Worm (Caenorhabditis elegans) whole organism, L1 larva: ENCODE measurements around the gene str-38.

Experiments
- C04F5.9 ChIP-seq: sonication (generic microtip); optimal IDR thresholded peaks from 2 replicates; lab custom pipeline; 2016; ENCODE audit warnings: missing genetic modification characterization, missing compliant biosample characterization
- C16A3.4 ChIP-seq: fragments of 150-350 bp; optimal IDR thresholded peaks from 2 replicates; lab custom pipeline; 2014; ENCODE audit warnings: missing biosample characterization, missing genetic modification characterization
- C34B4.2 ChIP-seq: sonication (generic microtip); optimal IDR thresholded peaks from 2 replicates; lab custom pipeline; 2017; ENCODE audit warnings: mild to moderate bottlenecking, missing genetic modification characterization, missing compliant biosample characterization
- aha-1 ChIP-seq: fragments of 150-350 bp; optimal IDR thresholded peaks from 2 replicates; lab custom pipeline; 2014; ENCODE audit warnings: missing biosample characterization, missing genetic modification characterization
- aly-2 ChIP-seq: fragments of 150-350 bp; optimal IDR thresholded peaks from 2 replicates; lab custom pipeline; 2014; ENCODE audit warnings: missing biosample characterization, missing genetic modification characterization
- ama-1 ChIP-seq: fragments of 150-350 bp; optimal IDR thresholded peaks from 2 replicates; lab custom pipeline; 2014
- blmp-1 ChIP-seq: fragments of 150-350 bp; optimal IDR thresholded peaks from 2 replicates; lab custom pipeline; 2014; ENCODE audit warnings: missing biosample characterization, missing genetic modification characterization
- ceh-8 ChIP-seq: fragments of 200-800 bp; sonication (Bioruptor generic); optimal IDR thresholded peaks from 2 replicates; lab custom pipeline; 2018; ENCODE audit warnings: mild to moderate bottlenecking, missing genetic modification characterization, moderate library complexity, missing compliant biosample characterization
- ceh-88 ChIP-seq: fragments of 200-800 bp; sonication (Bioruptor generic); IDR thresholded peaks from 2 replicates; pipeline ENCODE4 v1.3.6; 2022; ENCODE audit warnings: missing genetic modification characterization, missing compliant biosample characterization
- dsc-1 ChIP-seq: sonication (generic microtip); optimal IDR thresholded peaks from 2 replicates; lab custom pipeline; 2016; ENCODE audit warnings: mild to moderate bottlenecking, missing genetic modification characterization, missing compliant biosample characterization
- efl-1 ChIP-seq, 4 experiments: fragments of 150-350 bp; optimal IDR thresholded peaks in 3 of 4; peaks in 1 of 4; 1 replicate in 1 of 4; 2 replicates in 3 of 4; lab custom pipeline; 2014; ENCODE audit warnings: missing biosample characterization in 2 of 4, missing genetic modification characterization in 2 of 4, missing genetic modification reagents in 2 of 4
- efl-3 ChIP-seq: fragments of 200-800 bp; sonication (Bioruptor generic); optimal IDR thresholded peaks from 2 replicates; lab custom pipeline; 2018; ENCODE audit warnings: mild to moderate bottlenecking, missing genetic modification characterization, missing compliant biosample characterization
- egl-13 ChIP-seq: sonication (generic microtip); optimal IDR thresholded peaks from 2 replicates; lab custom pipeline; 2016; ENCODE audit warnings: missing genotype, missing genetic modification reagents, missing genetic modification characterization, missing compliant biosample characterization
- egl-27 ChIP-seq, 2 experiments: fragments of 150-350 bp in 1 of 2; sonication (generic microtip); optimal IDR thresholded peaks; 3 replicates each; lab custom pipeline; 2017 to 2018; ENCODE audit warnings: missing biosample characterization in 2 of 2, missing genetic modification characterization in 2 of 2, missing genetic modification reagents in 2 of 2
- fkh-4 ChIP-seq: sonication (generic microtip); optimal IDR thresholded peaks from 2 replicates; lab custom pipeline; 2016; ENCODE audit warnings: missing compliant biosample characterization, missing genetic modification characterization, borderline replicate concordance
- fkh-8 ChIP-seq: sonication (generic microtip); optimal IDR thresholded peaks from 2 replicates; lab custom pipeline; 2016; ENCODE audit warnings: mild to moderate bottlenecking, missing genetic modification characterization, missing compliant biosample characterization
- grh-1 ChIP-seq: fragments of 200-800 bp; sonication (Bioruptor generic); IDR thresholded peaks from 2 replicates; pipeline ENCODE4 v1.3.6; 2022; ENCODE audit warnings: missing genetic modification reagents, missing genetic modification characterization, missing compliant biosample characterization
- hlh-4 ChIP-seq: sonication (generic microtip); optimal IDR thresholded peaks from 2 replicates; lab custom pipeline; 2016; ENCODE audit warnings: mild to moderate bottlenecking, missing genetic modification characterization, missing compliant biosample characterization
- isw-1 ChIP-seq: fragments of 200-800 bp; sonication (Bioruptor generic); IDR thresholded peaks from 2 replicates; pipeline ENCODE4 v1.3.6; 2022; ENCODE audit warnings: missing genetic modification characterization, missing compliant biosample characterization
- lin-13 ChIP-seq: fragments of 150-350 bp; optimal IDR thresholded peaks from 2 replicates; lab custom pipeline; 2014; ENCODE audit warnings: missing biosample characterization, missing genetic modification reagents, missing genetic modification characterization
- lin-35 ChIP-seq, 2 experiments: fragments of 150-350 bp; optimal IDR thresholded peaks; 2 replicates each; lab custom pipeline; 2014; ENCODE audit warnings: missing biosample characterization in 2 of 2, missing genetic modification characterization in 2 of 2, missing genetic modification reagents in 2 of 2
- lir-3 ChIP-seq: sonication (generic microtip); optimal IDR thresholded peaks from 2 replicates; lab custom pipeline; 2016; ENCODE audit warnings: mild to moderate bottlenecking, missing genetic modification characterization, moderate library complexity, missing compliant biosample characterization; ENCODE audit not compliant: poor library complexity
- lsy-2 ChIP-seq, 2 experiments: fragments of 150-350 bp; optimal IDR thresholded peaks; 2 replicates each; lab custom pipeline; 2014; ENCODE audit warnings: missing biosample characterization in 2 of 2, missing genetic modification characterization in 2 of 2
- mep-1 ChIP-seq: fragments of 150-350 bp; optimal IDR thresholded peaks from 2 replicates; lab custom pipeline; 2014; ENCODE audit warnings: missing biosample characterization, missing genetic modification characterization
- nhr-11 ChIP-seq: fragments of 150-350 bp; optimal IDR thresholded peaks from 2 replicates; lab custom pipeline; 2014; ENCODE audit warnings: missing biosample characterization, missing genetic modification characterization
- nhr-237 ChIP-seq: fragments of 150-350 bp; optimal IDR thresholded peaks from 2 replicates; lab custom pipeline; 2014; ENCODE audit warnings: missing biosample characterization, missing genetic modification characterization
- nhr-28 ChIP-seq: fragments of 150-350 bp; optimal IDR thresholded peaks from 2 replicates; lab custom pipeline; 2014; ENCODE audit warnings: missing biosample characterization, missing genetic modification characterization
- nhr-47 ChIP-seq: sonication (generic microtip); optimal IDR thresholded peaks from 2 replicates; lab custom pipeline; 2016; ENCODE audit warnings: mild to moderate bottlenecking, missing genetic modification characterization, moderate library complexity, missing compliant biosample characterization
- nhr-71 ChIP-seq: sonication (generic microtip); optimal IDR thresholded peaks from 2 replicates; lab custom pipeline; 2016; ENCODE audit warnings: mild to moderate bottlenecking, missing genetic modification characterization, moderate library complexity, missing compliant biosample characterization
- pax-3 ChIP-seq: fragments of 200-800 bp; sonication (Bioruptor generic); optimal IDR thresholded peaks from 2 replicates; lab custom pipeline; 2018; ENCODE audit warnings: mild to moderate bottlenecking, missing genetic modification characterization, moderate library complexity, missing compliant biosample characterization
- skn-1 ChIP-seq: fragments of 150-350 bp; optimal IDR thresholded peaks from 2 replicates; lab custom pipeline; 2014; ENCODE audit warnings: missing biosample characterization, missing genetic modification characterization
- snpc-4 ChIP-seq: fragments of 150-350 bp; optimal IDR thresholded peaks from 2 replicates; lab custom pipeline; 2014; ENCODE audit warnings: missing biosample characterization, missing genetic modification characterization
- sox-4 ChIP-seq: sonication (generic microtip); optimal IDR thresholded peaks from 2 replicates; lab custom pipeline; 2016; ENCODE audit warnings: missing genetic modification characterization, missing compliant biosample characterization
- sup-37 ChIP-seq: fragments of 200-800 bp; sonication (Bioruptor generic); optimal IDR thresholded peaks from 2 replicates; lab custom pipeline; 2018; ENCODE audit warnings: mild to moderate bottlenecking, missing genetic modification characterization, missing compliant biosample characterization
- swsn-7 ChIP-seq: sonication (generic microtip); optimal IDR thresholded peaks from 2 replicates; lab custom pipeline; 2016; ENCODE audit warnings: missing genetic modification characterization, missing compliant biosample characterization
- tbx-2 ChIP-seq: sonication (generic microtip); optimal IDR thresholded peaks from 2 replicates; lab custom pipeline; 2016; ENCODE audit warnings: missing genetic modification characterization, missing compliant biosample characterization
- tlp-1 ChIP-seq: fragments of 150-350 bp; optimal IDR thresholded peaks from 2 replicates; lab custom pipeline; 2014; ENCODE audit warnings: missing biosample characterization, missing genetic modification characterization
- unc-30 ChIP-seq: sonication (generic microtip); optimal IDR thresholded peaks from 2 replicates; lab custom pipeline; 2017; ENCODE audit warnings: missing biosample characterization, missing genetic modification characterization
- vab-15 ChIP-seq: sonication (generic microtip); optimal IDR thresholded peaks from 2 replicates; lab custom pipeline; 2017; ENCODE audit warnings: missing genotype, mild to moderate bottlenecking, missing genetic modification characterization, missing compliant biosample characterization
- zip-4 ChIP-seq: fragments of 200-800 bp; sonication (Bioruptor generic); optimal IDR thresholded peaks from 2 replicates; lab custom pipeline; 2018; ENCODE audit warnings: mild to moderate bottlenecking, missing genetic modification characterization, moderate library complexity, missing compliant biosample characterization

str-38 gene

DNA sequence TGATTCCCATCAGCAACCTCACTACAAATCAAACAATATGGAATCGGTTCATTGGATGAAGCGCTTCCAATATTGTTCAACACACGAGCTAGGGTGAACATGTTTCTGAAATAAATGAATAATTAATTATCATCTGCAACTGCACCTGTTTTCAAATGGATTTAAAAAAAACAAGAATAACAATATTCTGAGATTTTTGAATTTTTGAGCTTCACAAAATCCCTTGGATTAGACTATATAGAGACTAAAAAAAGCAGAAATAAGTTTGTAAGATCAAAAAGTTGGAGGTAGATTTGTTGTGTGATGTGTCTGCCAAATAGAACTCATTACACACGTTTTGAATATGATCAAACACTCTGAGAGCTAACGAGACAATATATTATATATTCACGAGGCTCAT is 32.3 kb downstream of the str-38 start, which contains the start of gene nhr-199:
Gene nhr-199 (minus strand): TSS at position 101 of the 400 bp plus-strand sequence.
- no peak for TF ChIP-seq fkh-4 (tag; lab: Kevin White, UChicago)
- TF ChIP-seq lsy-2 (tag; optimal IDR thresholded peaks at IDR 0.05; lab: Kevin White, UChicago), result no peak

DNA sequence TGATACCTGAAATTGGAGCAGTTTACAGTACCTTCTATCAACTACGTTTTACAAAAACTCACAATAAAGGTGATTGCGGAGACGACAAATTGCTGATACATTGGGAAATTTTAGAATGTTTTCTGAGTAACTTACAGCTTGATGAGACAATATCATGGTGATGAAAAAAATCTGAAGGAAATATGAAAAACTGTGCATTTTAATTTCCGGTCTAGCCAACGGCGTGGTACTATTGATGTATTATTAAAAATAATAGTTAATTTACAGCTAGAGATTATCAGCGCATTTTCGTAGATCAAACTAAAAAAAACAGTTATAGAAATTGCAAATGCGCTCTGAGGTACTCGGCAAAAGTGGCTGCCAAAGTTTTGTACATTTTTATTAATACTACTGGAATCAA is 34.0 kb downstream of the str-38 start, which contains the start of gene srx-29:
Gene srx-29 (minus strand): TSS at position 101 of the 400 bp plus-strand sequence.
- TF ChIP-seq zip-4 (no peak), tlp-1 (tag; lab: Kevin White, UChicago) (no peak), efl-3 (GFP tag; lab: Kevin White, UChicago) (no peak), skn-1 (tag; lab: Kevin White, UChicago) (no peak), egl-13 (tag; lab: Kevin White, UChicago) (no peak), ceh-8 (GFP tag; lab: Kevin White, UChicago) (no peak)

DNA sequence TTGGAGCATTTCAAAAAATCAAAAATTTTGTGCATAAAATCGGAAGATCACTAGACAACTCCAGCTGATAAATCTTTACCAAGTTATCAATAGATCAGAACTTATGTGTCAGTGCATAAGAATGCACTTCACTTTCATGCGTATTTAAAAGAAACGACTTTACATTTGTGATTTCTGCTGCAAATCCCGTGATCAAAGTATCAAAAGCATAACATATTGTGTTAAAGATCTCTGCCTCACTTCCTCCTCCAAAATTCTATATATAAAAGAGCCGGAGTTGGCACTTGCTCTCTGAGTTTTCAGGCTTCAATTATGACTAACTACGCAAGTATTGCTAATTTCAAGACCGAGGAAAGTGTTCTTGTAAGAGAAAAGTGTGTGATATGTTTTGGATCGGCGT is 38.4 kb downstream of the str-38 start, which contains the start of gene nhr-198:
Gene nhr-198 (plus strand): TSS at position 313 of the 400 bp plus-strand sequence.
- peak; percentile 55 for TF ChIP-seq dsc-1 (tag; lab: Kevin White, UChicago)
- no peak for TF ChIP-seq swsn-7 (tag; lab: Kevin White, UChicago)
- peak; percentile 28 for TF ChIP-seq sox-4 (tag; lab: Kevin White, UChicago)
- peak; percentile 29 for TF ChIP-seq nhr-71 (tag; lab: Kevin White, UChicago)
- TF ChIP-seq fkh-8, result peak; percentile 79
- TF ChIP-seq tlp-1 (tag; lab: Kevin White, UChicago), result no peak

DNA sequence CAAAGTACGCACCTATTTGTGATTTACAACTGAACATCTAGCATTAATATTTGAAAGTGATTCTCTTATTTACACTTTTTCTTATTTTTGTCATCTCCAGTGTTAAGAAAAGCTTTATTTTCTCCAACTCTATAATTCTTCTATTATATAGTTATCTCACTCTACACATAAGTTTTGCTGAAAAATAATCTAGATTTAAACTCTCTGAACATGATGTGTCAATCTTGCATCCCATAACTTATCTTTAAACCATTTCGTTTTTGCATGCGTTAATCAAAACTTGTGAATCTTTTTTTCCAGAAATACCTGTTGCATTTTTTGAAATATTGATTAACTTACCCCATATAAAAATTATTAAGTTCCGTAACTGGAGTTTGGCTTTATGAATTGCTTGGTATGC is 42.2 kb downstream of the str-38 start, which contains the start of gene nhr-268:
Gene nhr-268 (plus strand): TSS at position 301 of the 400 bp plus-strand sequence.
- TF ChIP-seq mep-1 (tag; lab: Kevin White, UChicago), result no peak
- no peak for TF ChIP-seq C34B4.2 (tag; lab: Kevin White, UChicago)
- TF ChIP-seq C16A3.4 (tag; lab: Kevin White, UChicago), result no peak
- TF ChIP-seq efl-3 (GFP tag; lab: Kevin White, UChicago), result no peak
- no peak for TF ChIP-seq nhr-71 (tag; lab: Kevin White, UChicago)
- no peak for TF ChIP-seq lin-13 (GFP tag; lab: Kevin White, UChicago)
- no peak for TF ChIP-seq unc-30 (tag; lab: Kevin White, UChicago)
- no peak for TF ChIP-seq nhr-237 (tag; lab: Kevin White, UChicago)
- TF ChIP-seq efl-1 (optimal IDR thresholded peaks at IDR 0.05; lab: Kevin White, UChicago), result no peak
- TF ChIP-seq efl-1 (GFP tag; optimal IDR thresholded peaks at IDR 0.05 in 1 of 2; lab: Kevin White, UChicago), result no peak
- no peak for TF ChIP-seq C04F5.9
- no peak for TF ChIP-seq lin-35 (GFP tag; optimal IDR thresholded peaks at IDR 0.05; lab: Kevin White, UChicago)
- TF ChIP-seq sox-4 (tag; lab: Kevin White, UChicago), result no peak
- no peak for TF ChIP-seq hlh-4 (tag; lab: Kevin White, UChicago)
- TF ChIP-seq, all 84 proteins: peak for 0

DNA sequence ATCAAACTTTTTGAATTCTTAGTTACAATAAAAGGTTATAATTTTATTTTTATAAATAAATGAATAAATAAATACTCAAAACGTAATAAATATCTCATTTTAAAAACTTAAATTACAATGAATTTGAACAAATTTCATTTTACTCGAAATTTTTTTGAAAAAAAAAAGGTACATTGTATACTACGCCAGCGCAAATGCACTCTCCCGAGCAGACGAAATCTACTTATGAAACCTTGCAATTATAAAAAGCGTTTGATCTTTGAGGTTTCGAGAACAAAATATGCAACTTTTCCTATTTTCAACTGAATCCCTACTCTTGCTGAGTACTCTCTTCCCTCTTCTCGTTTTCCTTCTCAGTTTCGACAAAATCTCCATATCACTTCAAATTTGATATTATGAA is 44.4 kb downstream of the str-38 start, which contains the start of gene nhr-197:
Gene nhr-197 (plus strand): TSS at position 301 of the 400 bp plus-strand sequence.
- TF ChIP-seq ama-1 (lab: Kevin White, UChicago), result no peak
- TF ChIP-seq nhr-28, result no peak
- TF ChIP-seq fkh-8, result no peak
- no peak for TF ChIP-seq lir-3
- TF ChIP-seq nhr-47 (tag; lab: Kevin White, UChicago), result no peak
- no peak for TF ChIP-seq C16A3.4 (tag; lab: Kevin White, UChicago)
- TF ChIP-seq aly-2 (tag; lab: Kevin White, UChicago), result no peak
- no peak for TF ChIP-seq efl-1 (optimal IDR thresholded peaks at IDR 0.05; lab: Kevin White, UChicago)
- no peak for TF ChIP-seq efl-1 (GFP tag; optimal IDR thresholded peaks at IDR 0.05 in 1 of 2; lab: Kevin White, UChicago)
- TF ChIP-seq lin-35 (GFP tag; optimal IDR thresholded peaks at IDR 0.05; lab: Kevin White, UChicago), result no peak

DNA sequence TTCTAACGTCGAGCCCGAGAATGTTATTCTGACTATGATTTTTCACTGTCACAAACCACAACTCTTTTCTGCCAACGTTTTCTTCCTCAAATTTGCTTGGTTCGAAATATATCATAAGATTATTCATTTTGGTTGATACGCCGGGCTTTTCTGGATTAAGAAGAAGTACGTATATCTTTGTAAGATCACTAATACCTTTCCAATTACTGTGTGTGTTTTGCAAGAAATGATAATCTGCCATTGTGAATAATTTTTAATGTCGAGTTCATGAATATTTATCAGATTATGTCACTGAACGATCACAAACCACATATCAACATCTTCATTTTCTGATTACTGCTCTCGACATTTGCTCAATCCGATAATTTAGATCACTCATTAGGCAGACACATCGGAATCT is 46.5 kb downstream of the str-38 start, which contains the start of gene nhr-196:
Gene nhr-196 (plus strand): TSS at position 118 of the 400 bp plus-strand sequence.
- TF ChIP-seq pax-3, result peak; percentile 80
- TF ChIP-seq sox-4 (tag; lab: Kevin White, UChicago), result peak; percentile 58
- TF ChIP-seq snpc-4 (tag; lab: Kevin White, UChicago), result no peak
- TF ChIP-seq dsc-1 (tag; lab: Kevin White, UChicago), result peak; percentile 98
- TF ChIP-seq aly-2 (tag; lab: Kevin White, UChicago), result no peak
- no peak for TF ChIP-seq egl-27 (tag; optimal IDR thresholded peaks at IDR 0.05; lab: Kevin White, UChicago)
- no peak for TF ChIP-seq vab-15 (tag; lab: Kevin White, UChicago)
- no peak for TF ChIP-seq nhr-11 (tag; lab: Kevin White, UChicago)
- TF ChIP-seq sup-37, result no peak
- TF ChIP-seq grh-1 (GFP tag; lab: Robert Waterston, UW), result no peak
- TF ChIP-seq isw-1, result no peak
- no peak for TF ChIP-seq egl-13 (tag; lab: Kevin White, UChicago)
- no peak for TF ChIP-seq lsy-2 (tag; optimal IDR thresholded peaks at IDR 0.05; lab: Kevin White, UChicago)
- peak; percentile 49 for TF ChIP-seq nhr-47 (tag; lab: Kevin White, UChicago)
- TF ChIP-seq efl-1 (optimal IDR thresholded peaks at IDR 0.05; lab: Kevin White, UChicago), result no peak
- no peak for TF ChIP-seq efl-1 (GFP tag; optimal IDR thresholded peaks at IDR 0.05 in 1 of 2; lab: Kevin White, UChicago)
- no peak for TF ChIP-seq tbx-2 (tag; lab: Kevin White, UChicago)
- TF ChIP-seq tlp-1 (tag; lab: Kevin White, UChicago), result no peak
- no peak for TF ChIP-seq ceh-88 (GFP tag; lab: Robert Waterston, UW)
- no peak for TF ChIP-seq aha-1 (tag; lab: Kevin White, UChicago)
- no peak for TF ChIP-seq blmp-1 (tag; lab: Kevin White, UChicago)
